Worm (Caenorhabditis elegans) whole organism, L4 larva: Measurements from ENCODE around the gene rfl-1.

Experiments used
- lin-15B ChIP-seq: fragments of 150-350 bp; sonication (generic microtip); optimal IDR thresholded peaks from 3 replicates; lab custom pipeline; 2014; ENCODE audit warnings: missing biosample characterization, missing genetic modification characterization
- lsy-2 ChIP-seq, 2 experiments: fragments of 150-350 bp in 1 of 2; sonication (generic microtip) in 1 of 2; optimal IDR thresholded peaks; 2 replicates each; lab custom pipeline; 2014 to 2017; ENCODE audit warnings: missing biosample characterization in 2 of 2, missing genetic modification characterization in 2 of 2
- nhr-25 ChIP-seq: sonication (generic microtip); optimal IDR thresholded peaks from 2 replicates; lab custom pipeline; 2017; ENCODE audit warnings: missing genetic modification characterization, mild to moderate bottlenecking, missing compliant biosample characterization, antibody characterized with exemption, moderate library complexity, borderline replicate concordance; ENCODE audit not compliant: insufficient read depth
- nhr-77 ChIP-seq: fragments of 150-350 bp; optimal IDR thresholded peaks from 2 replicates; lab custom pipeline; 2014; ENCODE audit warnings: missing biosample characterization, missing genetic modification characterization

DNA sequence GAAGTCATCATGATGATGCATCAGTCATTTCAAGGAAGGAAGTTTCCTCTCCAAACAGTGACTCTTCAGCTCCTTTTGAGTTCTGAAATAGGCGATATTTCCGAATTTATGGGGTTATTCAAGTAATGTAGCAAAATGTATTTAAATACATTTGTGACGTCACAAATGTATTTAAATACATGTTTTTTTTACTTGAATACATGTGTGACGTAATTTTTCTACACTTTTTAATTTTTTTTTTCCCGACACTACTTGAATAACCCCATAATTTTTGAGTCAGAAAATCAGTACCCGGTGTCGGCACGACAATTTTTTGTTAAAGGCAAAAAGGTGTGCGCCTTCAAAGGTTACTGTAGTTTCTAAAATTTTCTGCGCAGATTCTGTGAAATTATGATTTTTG, 46.1 kb upstream of the rfl-1 start:
- no peak for TF ChIP-seq lsy-2 (tag; optimal IDR thresholded peaks at IDR 0.05; lab: Kevin White, UChicago)
- no peak for TF ChIP-seq nhr-77 (tag; lab: Kevin White, UChicago)
- TF ChIP-seq nhr-25 (tag; lab: Kevin White, UChicago) = no peak
- TF ChIP-seq lin-15B (tag; lab: Kevin White, UChicago) = no peak
